Worm (Caenorhabditis elegans): ENCODE measurements around the gene cdh-5.
A peak's percentile ranks its signal among the peaks of the same experiment; 100 is the strongest.

ce11 chrIV:8620102-8620733 lies 48.5 kb upstream of the cdh-5 start, which contains the start of gene lin-49:
- TF ChIP-seq crh-2 (tag; optimal IDR thresholded peaks at IDR 0.05): peak; percentile 84
- TF ChIP-seq egl-27 (tag; optimal IDR thresholded peaks at IDR 0.05): peak; percentile 33
- TF ChIP-seq lin-13 (GFP tag; optimal IDR thresholded peaks at IDR 0.05): peak; percentile 57
- TF ChIP-seq elt-3 (tag; optimal IDR thresholded peaks at IDR 0.05): no peak
- no peak for TF ChIP-seq unc-39 (tag; optimal IDR thresholded peaks at IDR 0.05)

Measured in whole organism, L2 larva.